Worm (Caenorhabditis elegans) whole organism, early embryonic: ENCODE measurements around the gene bath-30.

Experiments
- B0310.2 ChIP-seq: sonication (generic microtip); optimal IDR thresholded peaks from 2 replicates; lab custom pipeline; 2016; ENCODE audit warnings: mild to moderate bottlenecking, missing genetic modification characterization, missing compliant biosample characterization
- F13C5.2 ChIP-seq: sonication (generic microtip); optimal IDR thresholded peaks from 2 replicates; lab custom pipeline; 2017; ENCODE audit warnings: mild to moderate bottlenecking, missing genetic modification characterization, inconsistent platforms, missing compliant biosample characterization
- ama-1 ChIP-seq: fragments of 150-350 bp; optimal IDR thresholded peaks from 2 replicates; lab custom pipeline; 2014
- ceh-36 ChIP-seq: sonication (generic microtip); optimal IDR thresholded peaks from 2 replicates; lab custom pipeline; 2016; ENCODE audit warnings: missing genetic modification characterization, inconsistent platforms, missing compliant biosample characterization
- ets-7 ChIP-seq: sonication (generic microtip); optimal IDR thresholded peaks from 2 replicates; lab custom pipeline; 2016; ENCODE audit warnings: missing genotype, missing genetic modification characterization, missing compliant biosample characterization
- flt-1 ChIP-seq: fragments of 200-800 bp; sonication (Bioruptor generic); IDR thresholded peaks from 2 replicates; pipeline ENCODE4 v1.3.6; 2022; ENCODE audit warnings: missing genetic modification characterization, missing compliant biosample characterization
- hmbx-1 ChIP-seq: sonication (generic microtip); optimal IDR thresholded peaks from 2 replicates; lab custom pipeline; 2016; ENCODE audit warnings: mild to moderate bottlenecking, missing genetic modification characterization, missing compliant biosample characterization
- hmg-4 ChIP-seq: fragments of 200-800 bp; sonication (Bioruptor generic); optimal IDR thresholded peaks from 2 replicates; lab custom pipeline; 2018; ENCODE audit warnings: mild to moderate bottlenecking, missing genetic modification characterization, missing compliant biosample characterization
- hnd-1 ChIP-seq: sonication (generic microtip); optimal IDR thresholded peaks from 2 replicates; lab custom pipeline; 2016; ENCODE audit warnings: missing genetic modification characterization, missing compliant biosample characterization
- pes-1 ChIP-seq: fragments of 200-800 bp; sonication (Bioruptor generic); IDR thresholded peaks from 2 replicates; pipeline ENCODE4 v1.3.6; 2022; ENCODE audit warnings: missing genetic modification reagents, missing genetic modification characterization, missing compliant biosample characterization
- scrt-1 ChIP-seq: fragments of 200-800 bp; sonication (Bioruptor generic); IDR thresholded peaks from 2 replicates; pipeline ENCODE4 v1.3.6; 2022; ENCODE audit warnings: missing genetic modification characterization, missing compliant biosample characterization
- tbx-37 ChIP-seq: fragments of 200-800 bp; sonication (Bioruptor generic); conservative IDR thresholded peaks from 2 replicates; pipeline ENCODE4 v1.3.6; 2022; ENCODE audit warnings: missing genetic modification reagents, missing genetic modification characterization, missing compliant biosample characterization
- tra-4 ChIP-seq: sonication (generic microtip); optimal IDR thresholded peaks from 2 replicates; lab custom pipeline; 2017; ENCODE audit warnings: missing genetic modification characterization, missing compliant biosample characterization

DNA sequence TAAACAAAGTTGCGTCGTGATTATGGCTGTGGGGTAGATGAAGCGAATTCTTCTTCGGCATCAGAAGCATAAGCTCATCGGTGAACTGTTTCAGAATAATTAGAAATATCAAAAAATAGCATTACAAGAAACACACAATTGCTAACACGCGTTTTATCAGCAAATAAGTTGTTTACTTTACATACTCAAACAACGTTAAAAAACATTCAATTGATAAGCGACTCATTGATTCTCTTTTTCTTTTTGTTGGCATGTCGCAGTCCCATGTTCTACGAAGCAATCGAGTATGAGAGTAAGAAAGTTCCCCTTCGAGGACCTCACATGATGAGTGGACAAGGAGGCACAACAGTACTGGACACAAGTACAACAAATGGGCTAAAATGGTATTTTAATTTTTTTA is 49.5 kb downstream of the bath-30 start, which contains the start of gene btb-16:
- TF ChIP-seq ceh-36 (tag; lab: Kevin White, UChicago) (no peak), hmbx-1 (tag; lab: Kevin White, UChicago) (no peak), tbx-37 (no peak), hnd-1 (no peak), ama-1 (no peak), flt-1 (no peak), pes-1 (GFP tag; lab: Robert Waterston, UW) (no peak), B0310.2 (tag; lab: Kevin White, UChicago) (no peak), ets-7 (no peak), scrt-1 (no peak), hmg-4 (GFP tag; lab: Kevin White, UChicago) (no peak), F13C5.2 (tag; lab: Kevin White, UChicago) (no peak), tra-4 (no peak)
